Comparison of ENCODE assay signal across 2 fruit fly cellular contexts in the genomic region with DNA sequence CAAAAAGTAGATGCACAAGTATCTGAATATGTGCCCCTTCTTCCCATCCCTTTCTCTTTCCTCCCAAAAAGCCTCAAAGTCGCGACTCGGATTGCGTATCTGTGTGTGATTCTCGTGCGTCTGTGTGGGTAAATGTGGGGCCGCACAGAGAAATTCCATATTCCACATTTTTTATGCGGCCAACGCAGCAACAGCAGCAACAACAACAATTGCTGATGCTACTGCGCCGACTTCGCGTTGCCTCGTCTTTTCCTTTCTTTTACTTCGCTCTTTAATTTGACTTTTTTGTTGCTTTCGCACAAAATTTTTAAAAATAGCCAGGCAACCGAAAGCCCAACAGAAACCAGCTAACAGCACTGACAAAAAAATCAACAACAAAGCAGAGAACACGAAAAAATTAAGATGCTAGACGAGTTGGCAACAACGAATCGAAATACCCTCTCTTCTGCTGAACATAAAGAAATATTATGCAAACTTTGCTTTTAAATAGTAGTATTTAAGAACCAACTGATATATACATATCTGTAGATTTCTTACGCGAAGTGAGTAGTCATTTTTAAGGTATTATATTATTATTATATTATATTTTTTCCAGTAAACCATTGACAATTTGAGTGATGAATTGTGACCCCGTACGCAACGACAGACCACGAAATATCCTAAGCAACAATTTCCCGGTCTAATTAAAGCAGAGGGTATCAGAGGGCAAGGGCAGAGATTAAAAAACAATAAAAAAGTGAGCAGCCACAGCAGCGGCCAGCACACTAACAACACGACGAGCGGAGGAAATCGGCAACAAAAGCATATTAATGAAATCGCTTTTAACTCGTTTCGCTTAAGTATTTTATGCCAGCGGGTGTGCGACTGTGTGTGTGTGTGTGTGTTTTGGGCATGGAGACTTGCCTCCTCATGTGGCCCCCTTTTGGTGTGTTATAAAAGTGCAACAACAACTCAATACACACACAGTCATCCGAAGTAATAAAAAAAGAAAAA.
TF ChIP-seq lines count a peak whose summit lies in the region.

No protein-coding gene starts in this region.

TF ChIP-seq in whole organism, embryonic, 481 proteins besides CTCF, POLR2A, EP300 and RAD21 (continued from another document and continues in another):
- TF ChIP-seq CG2875 (GFP tag; optimal IDR thresholded peaks at IDR 0.05; lab: Kevin White, UChicago) = peak; percentile 59
- TF ChIP-seq danr (GFP tag; IDR thresholded peaks at IDR 0.05; lab: Robert Waterston, UW) = peak; percentile 64
- TF ChIP-seq sisA (GFP tag; IDR thresholded peaks at IDR 0.05; lab: Robert Waterston, UW) = peak; percentile 25; the same call in 1 of the 2 replicates
- TF ChIP-seq CG9215 (GFP tag; IDR thresholded peaks at IDR 0.05; lab: Robert Waterston, UW) = no peak; the same call in 1 of the 2 replicates
- TF ChIP-seq CG15514 (GFP tag; optimal IDR thresholded peaks at IDR 0.05; lab: Kevin White, UChicago) = no peak
- no peak for TF ChIP-seq CG31388 (GFP tag; optimal IDR thresholded peaks at IDR 0.05; lab: Kevin White, UChicago)
- no peak for TF ChIP-seq CG9876 (GFP tag; optimal IDR thresholded peaks at IDR 0.05; lab: Kevin White, UChicago)
- TF ChIP-seq scrt (GFP tag; optimal IDR thresholded peaks at IDR 0.05; lab: Kevin White, UChicago) = peak; percentile 22
- peak; percentile 64 for TF ChIP-seq tap (tag; optimal IDR thresholded peaks at IDR 0.05; lab: Kevin White, UChicago)
- TF ChIP-seq sob (GFP tag; IDR thresholded peaks at IDR 0.05; lab: Robert Waterston, UW) = peak; percentile 16
- no peak for TF ChIP-seq Hey (tag; optimal IDR thresholded peaks at IDR 0.05; lab: Kevin White, UChicago)
- TF ChIP-seq crol (GFP tag; IDR thresholded peaks at IDR 0.05; lab: Robert Waterston, UW) = peak; percentile 44; the same call in 1 of the 2 replicates
- no peak for TF ChIP-seq CG18011 (GFP tag; optimal IDR thresholded peaks at IDR 0.05; lab: Kevin White, UChicago)
- TF ChIP-seq oc (tag; optimal IDR thresholded peaks at IDR 0.05; lab: Kevin White, UChicago) = peak; percentile 84
- peak; percentile 50; the same call in 1 of the 3 replicates for TF ChIP-seq CG11456 (GFP tag; IDR thresholded peaks at IDR 0.05; lab: Robert Waterston, UW)
- no peak for TF ChIP-seq CG13123 (GFP tag; optimal IDR thresholded peaks at IDR 0.05; lab: Kevin White, UChicago)
- peak; percentile 53 for TF ChIP-seq unpg (GFP tag; optimal IDR thresholded peaks at IDR 0.05; lab: Kevin White, UChicago)
- no peak for TF ChIP-seq CkIIα-i1 (GFP tag; IDR thresholded peaks at IDR 0.05; lab: Robert Waterston, UW)
- peak; percentile 0 to 57 for TF ChIP-seq bsh (GFP tag; optimal IDR thresholded peaks at IDR 0.05; lab: Kevin White, UChicago)
- peak; percentile 70 for TF ChIP-seq ind (GFP tag; optimal IDR thresholded peaks at IDR 0.05; lab: Kevin White, UChicago)
- TF ChIP-seq run (tag; optimal IDR thresholded peaks at IDR 0.05; lab: Kevin White, UChicago) = peak; percentile 60
- peak; percentile 32; the same call in 1 of the 2 replicates for TF ChIP-seq stc (GFP tag; IDR thresholded peaks at IDR 0.05; lab: Robert Waterston, UW)
- peak; percentile 1 for TF ChIP-seq CG1647 (GFP tag; optimal IDR thresholded peaks at IDR 0.05; lab: Kevin White, UChicago)
- peak; percentile 49; the same call in 1 of the 2 replicates for TF ChIP-seq vvl (GFP tag; IDR thresholded peaks at IDR 0.05; lab: Robert Waterston, UW)
- no peak for TF ChIP-seq CG3847 (GFP tag; IDR thresholded peaks at IDR 0.05; lab: Robert Waterston, UW)
- TF ChIP-seq MBD-R2 (GFP tag; IDR thresholded peaks at IDR 0.05; lab: Robert Waterston, UW) = no peak
- TF ChIP-seq CG9437 (GFP tag; optimal IDR thresholded peaks at IDR 0.05; lab: Kevin White, UChicago) = peak; percentile 70
- peak; percentile 10 for TF ChIP-seq CG18764 (GFP tag; optimal IDR thresholded peaks at IDR 0.05; lab: Kevin White, UChicago)
- TF ChIP-seq row (GFP tag; IDR thresholded peaks at IDR 0.05; lab: Robert Waterston, UW) = peak; percentile 67
- peak; percentile 20 for TF ChIP-seq CG6683 (GFP tag; optimal IDR thresholded peaks at IDR 0.05; lab: Kevin White, UChicago)
- TF ChIP-seq nmo (GFP tag; optimal IDR thresholded peaks at IDR 0.05; lab: Kevin White, UChicago) = peak; percentile 83
- TF ChIP-seq Hmr (GFP tag; optimal IDR thresholded peaks at IDR 0.05; lab: Kevin White, UChicago) = peak; percentile 21
- TF ChIP-seq Hand (GFP tag; optimal IDR thresholded peaks at IDR 0.05; lab: Kevin White, UChicago) = peak; percentile 58
- peak; percentile 64 for TF ChIP-seq CG4360 (GFP tag; IDR thresholded peaks at IDR 0.05; lab: Robert Waterston, UW)
- TF ChIP-seq CG17361 (GFP tag; IDR thresholded peaks at IDR 0.05; lab: Robert Waterston, UW) = peak; percentile 85
- TF ChIP-seq CG11504 (tag; optimal IDR thresholded peaks at IDR 0.05; lab: Kevin White, UChicago) = peak; percentile 83
- TF ChIP-seq eve (GFP tag; optimal IDR thresholded peaks at IDR 0.05; lab: Kevin White, UChicago) = no peak
- peak; percentile 2 for TF ChIP-seq CG11723 (GFP tag; optimal IDR thresholded peaks at IDR 0.05; lab: Kevin White, UChicago)
- no peak for TF ChIP-seq CG16813 (GFP tag; IDR thresholded peaks at IDR 0.05; lab: Robert Waterston, UW; ENCODE audit: partially characterized antibody)
- TF ChIP-seq gce (GFP tag; IDR thresholded peaks at IDR 0.05; lab: Robert Waterston, UW) = no peak
- peak; percentile 16 for TF ChIP-seq Lhr (GFP tag; optimal IDR thresholded peaks at IDR 0.05; lab: Kevin White, UChicago)
- peak; percentile 60; the same call in 2 of the 3 replicates for TF ChIP-seq tgo (GFP tag; IDR thresholded peaks at IDR 0.05; lab: Robert Waterston, UW)
- TF ChIP-seq chm (GFP tag; IDR thresholded peaks at IDR 0.05; lab: Robert Waterston, UW) = peak; percentile 23; the same call in 1 of the 2 replicates
- TF ChIP-seq lmd (GFP tag; IDR thresholded peaks at IDR 0.05; lab: Robert Waterston, UW) = peak; percentile 56
- TF ChIP-seq Xrp1 (GFP tag; IDR thresholded peaks at IDR 0.05; lab: Robert Waterston, UW) = peak; percentile 55
- peak; percentile 28 for TF ChIP-seq CG17568 (GFP tag; optimal IDR thresholded peaks at IDR 0.05; lab: Kevin White, UChicago)
- peak; percentile 58 for TF ChIP-seq CG10979 (tag; optimal IDR thresholded peaks at IDR 0.05; lab: Kevin White, UChicago)
- no peak for TF ChIP-seq hkb (optimal IDR thresholded peaks at IDR 0.05; lab: Kevin White, UChicago)
- TF ChIP-seq hkb (GFP tag; IDR thresholded peaks at IDR 0.05; lab: Robert Waterston, UW) = peak; percentile 42
- TF ChIP-seq pan (optimal IDR thresholded peaks at IDR 0.05; lab: Kevin White, UChicago) = no peak
- TF ChIP-seq pan (GFP tag; optimal IDR thresholded peaks at IDR 0.05 in 1 of 2, IDR thresholded peaks at IDR 0.05 in 1 of 2) = peak in 1 of 2 experiments; percentile 54
- TF ChIP-seq Camta (GFP tag; optimal IDR thresholded peaks at IDR 0.05; lab: Kevin White, UChicago) = no peak
- TF ChIP-seq Hr78 (GFP tag; optimal IDR thresholded peaks at IDR 0.05; lab: Kevin White, UChicago) = peak in 1 of 2 experiments; percentile 85
- peak; percentile 2 for TF ChIP-seq CG6254 (GFP tag; optimal IDR thresholded peaks at IDR 0.05; lab: Kevin White, UChicago)
- peak; percentile 4 for TF ChIP-seq Jarid2 (GFP tag; optimal IDR thresholded peaks at IDR 0.05; lab: Kevin White, UChicago)
- TF ChIP-seq lov (optimal IDR thresholded peaks at IDR 0.05; lab: Kevin White, UChicago) = no peak
- 0 out of 3 replicates have a peak, but pooled peaks have one; percentile 35 for TF ChIP-seq lov (GFP tag; IDR thresholded peaks at IDR 0.05; lab: Robert Waterston, UW)
- no peak for TF ChIP-seq zen (tag; optimal IDR thresholded peaks at IDR 0.05; lab: Kevin White, UChicago)

TF ChIP-seq in whole organism, prepupa, 60 proteins besides CTCF, POLR2A, EP300 and RAD21 (continued from another document):
- TF ChIP-seq CG3032 (tag; optimal IDR thresholded peaks at IDR 0.05; lab: Kevin White, UChicago) (peak; percentile 52), Ets96B (tag; optimal IDR thresholded peaks at IDR 0.05; lab: Kevin White, UChicago) (peak; percentile 76), Eip93F (GFP tag; optimal IDR thresholded peaks at IDR 0.05; lab: Kevin White, UChicago) (no peak), topi (GFP tag; optimal IDR thresholded peaks at IDR 0.05; lab: Kevin White, UChicago) (peak; percentile 68), Met (GFP tag; optimal IDR thresholded peaks at IDR 0.05; lab: Kevin White, UChicago) (peak; percentile 60), cyc (GFP tag; optimal IDR thresholded peaks at IDR 0.05; lab: Kevin White, UChicago) (peak; percentile 54), Hr4 (GFP tag; optimal IDR thresholded peaks at IDR 0.05; lab: Kevin White, UChicago) (peak; percentile 66), svp (GFP tag; lab: Kevin White, UChicago) (peak; percentile 80), Gug (GFP tag; IDR thresholded peaks at IDR 0.05; lab: Robert Waterston, UW) (peak; percentile 32; the same call in 1 of the 2 replicates), CG8119 (GFP tag; IDR thresholded peaks at IDR 0.05; lab: Robert Waterston, UW) (peak; percentile 58; the same call in 2 of the 3 replicates), dac (GFP tag; optimal IDR thresholded peaks at IDR 0.05; lab: Kevin White, UChicago) (peak; percentile 55)
